Fruit fly (Drosophila melanogaster): ENCODE data around the gene mld.

mld gene

dm6 chr3R:24603399-24604131 lies 18.1 kb downstream of the mld start (continued):
- TF ChIP-seq CG9705 (GFP tag; optimal IDR thresholded peaks at IDR 0.05) (no peak), Myc (optimal IDR thresholded peaks at IDR 0.05) (no peak), Hnf4 (GFP tag; optimal IDR thresholded peaks at IDR 0.05) (peak; percentile 20)

- TF ChIP-seq woc (GFP tag; optimal IDR thresholded peaks at IDR 0.05) (no peak), Jra (GFP tag; optimal IDR thresholded peaks at IDR 0.05) (no peak), lola (GFP tag; optimal IDR thresholded peaks at IDR 0.05) (no peak), tai (GFP tag; optimal IDR thresholded peaks at IDR 0.05) (no peak), rgr (GFP tag; optimal IDR thresholded peaks at IDR 0.05) (no peak), Myc (optimal IDR thresholded peaks at IDR 0.05) (no peak), psq (GFP tag; optimal IDR thresholded peaks at IDR 0.05) (no peak), Sp1 (GFP tag; optimal IDR thresholded peaks at IDR 0.05) (no peak), HLH106 (tag; optimal IDR thresholded peaks at IDR 0.05) (no peak), foxo (GFP tag; optimal IDR thresholded peaks at IDR 0.05) (no peak), OdsH (GFP tag; optimal IDR thresholded peaks at IDR 0.05) (no peak), Hnf4 (GFP tag; optimal IDR thresholded peaks at IDR 0.05) (no peak), Rel (GFP tag; optimal IDR thresholded peaks at IDR 0.05) (no peak), Rel (tag; optimal IDR thresholded peaks at IDR 0.05) (no peak), h (GFP tag; optimal IDR thresholded peaks at IDR 0.05) (no peak), ey (GFP tag; optimal IDR thresholded peaks at IDR 0.05) (no peak), brk (GFP tag; optimal IDR thresholded peaks at IDR 0.05) (no peak), usp (GFP tag; optimal IDR thresholded peaks at IDR 0.05) (no peak), GATAd (GFP tag; optimal IDR thresholded peaks at IDR 0.05) (no peak), sage (GFP tag; optimal IDR thresholded peaks at IDR 0.05) (no peak), dl (GFP tag; optimal IDR thresholded peaks at IDR 0.05; ENCODE audit: insufficient read depth in 1 of 2, partially characterized antibody in 2 of 2) (no peak)
Observed at dm6 chr3R:24604165-24604564, 18.7 kb downstream of the mld start.

DNA sequence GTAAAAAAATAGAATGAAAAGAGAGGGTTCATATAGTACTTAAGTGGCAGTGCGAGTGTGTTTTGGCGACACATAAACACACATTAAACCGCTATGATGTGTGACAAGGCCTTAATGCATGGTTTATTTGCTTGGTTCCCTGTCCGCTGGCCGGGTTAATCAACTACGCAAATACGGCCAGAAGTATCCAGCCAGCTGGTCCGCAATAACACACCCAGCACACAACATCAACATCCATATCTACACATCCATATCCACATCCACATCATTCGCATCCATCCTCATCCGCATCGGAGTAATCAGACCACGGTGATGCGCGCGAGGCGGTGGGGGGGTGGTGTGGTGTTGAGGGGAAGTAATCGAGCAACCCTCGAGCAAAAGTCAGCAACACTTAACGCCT lies 21.4 kb downstream of the mld start:
- TF ChIP-seq Sp1 (GFP tag; optimal IDR thresholded peaks at IDR 0.05): peak; percentile 10
- peak; percentile 33 for TF ChIP-seq h (GFP tag; optimal IDR thresholded peaks at IDR 0.05)
- TF ChIP-seq Rel (GFP tag; optimal IDR thresholded peaks at IDR 0.05): no peak
- TF ChIP-seq Rel (tag; optimal IDR thresholded peaks at IDR 0.05): peak; percentile 40
- no peak for TF ChIP-seq Vsx2 (GFP tag; optimal IDR thresholded peaks at IDR 0.05; ENCODE audit: partially characterized antibody)

DNA sequence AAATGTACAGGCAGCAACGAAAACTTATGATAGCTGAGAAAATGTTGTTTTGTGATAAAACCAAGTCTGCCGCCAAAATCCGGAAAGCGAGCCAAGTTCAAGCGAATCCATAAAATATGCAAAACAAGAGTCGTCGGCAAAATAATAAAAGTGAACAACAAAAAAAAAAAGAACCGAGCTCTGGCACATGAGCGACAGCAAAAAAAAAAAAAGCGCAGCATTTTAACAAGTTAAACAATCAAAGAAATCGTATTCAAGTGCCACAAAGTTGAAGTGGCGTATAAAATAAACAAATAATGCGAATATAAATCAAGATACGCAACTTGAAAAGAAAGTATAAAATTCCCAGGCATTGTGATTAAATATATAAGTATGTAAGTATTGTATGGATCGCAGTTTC lies 22.9 kb downstream of the mld start:
- no peak for TF ChIP-seq Jra (GFP tag; optimal IDR thresholded peaks at IDR 0.05)
- TF ChIP-seq Rel (GFP tag; optimal IDR thresholded peaks at IDR 0.05): peak; percentile 21
- no peak for TF ChIP-seq Rel (tag; optimal IDR thresholded peaks at IDR 0.05)
- peak; percentile 24 for TF ChIP-seq CrebA (GFP tag; optimal IDR thresholded peaks at IDR 0.05; ENCODE audit: borderline replicate concordance)

- no peak for TF ChIP-seq tai (GFP tag; optimal IDR thresholded peaks at IDR 0.05)
- TF ChIP-seq dsf (GFP tag; optimal IDR thresholded peaks at IDR 0.05; ENCODE audit: borderline replicate concordance): no peak
- peak; percentile 12 for TF ChIP-seq jim (GFP tag; optimal IDR thresholded peaks at IDR 0.05)
- TF ChIP-seq Mio (GFP tag; optimal IDR thresholded peaks at IDR 0.05): no peak
- no peak for TF ChIP-seq CrebA (GFP tag; optimal IDR thresholded peaks at IDR 0.05; ENCODE audit: borderline replicate concordance)
- peak; percentile 17 for TF ChIP-seq dmrt93B (GFP tag; optimal IDR thresholded peaks at IDR 0.05)
- no peak for TF ChIP-seq Dif (GFP tag; optimal IDR thresholded peaks at IDR 0.05; ENCODE audit: partially characterized antibody)
- TF ChIP-seq Myc (optimal IDR thresholded peaks at IDR 0.05): no peak
- no peak for TF ChIP-seq Jra (GFP tag; optimal IDR thresholded peaks at IDR 0.05)
- TF ChIP-seq brk (GFP tag; optimal IDR thresholded peaks at IDR 0.05): no peak
- no peak for TF ChIP-seq lola (GFP tag; optimal IDR thresholded peaks at IDR 0.05)
- peak; percentile 31 for TF ChIP-seq br (GFP tag; optimal IDR thresholded peaks at IDR 0.05)
- TF ChIP-seq sage (GFP tag; optimal IDR thresholded peaks at IDR 0.05): peak; percentile 21
- TF ChIP-seq woc (GFP tag; optimal IDR thresholded peaks at IDR 0.05): peak; percentile 20
- TF ChIP-seq Rel (GFP tag; optimal IDR thresholded peaks at IDR 0.05): peak; percentile 74
- no peak for TF ChIP-seq Rel (tag; optimal IDR thresholded peaks at IDR 0.05)
- peak; percentile 23 for TF ChIP-seq OdsH (GFP tag; optimal IDR thresholded peaks at IDR 0.05)
- TF ChIP-seq Vsx2 (GFP tag; optimal IDR thresholded peaks at IDR 0.05; ENCODE audit: partially characterized antibody): no peak
- peak in 1 of 2 experiments; percentile 52 for TF ChIP-seq foxo (GFP tag; optimal IDR thresholded peaks at IDR 0.05)
- TF ChIP-seq Hnf4 (GFP tag; optimal IDR thresholded peaks at IDR 0.05): no peak
- no peak for TF ChIP-seq N (GFP tag; optimal IDR thresholded peaks at IDR 0.05)
- TF ChIP-seq CG32264 (GFP tag; optimal IDR thresholded peaks at IDR 0.05): no peak
- no peak for TF ChIP-seq Dfd (GFP tag; optimal IDR thresholded peaks at IDR 0.05)
- TF ChIP-seq h (GFP tag; optimal IDR thresholded peaks at IDR 0.05): peak; percentile 7
- no peak for TF ChIP-seq dl (GFP tag; optimal IDR thresholded peaks at IDR 0.05; ENCODE audit: insufficient read depth in 1 of 2, partially characterized antibody in 2 of 2)
- peak; percentile 51 for TF ChIP-seq rgr (GFP tag; optimal IDR thresholded peaks at IDR 0.05)
- TF ChIP-seq psq (GFP tag; optimal IDR thresholded peaks at IDR 0.05): peak; percentile 38
- no peak for TF ChIP-seq sv (GFP tag; optimal IDR thresholded peaks at IDR 0.05)
- peak; percentile 49 for TF ChIP-seq ey (GFP tag; optimal IDR thresholded peaks at IDR 0.05)
- TF ChIP-seq Sp1 (GFP tag; optimal IDR thresholded peaks at IDR 0.05): peak; percentile 65
- TF ChIP-seq HLH106 (tag; optimal IDR thresholded peaks at IDR 0.05): no peak
Observed at dm6 chr3R:24613819-24614706, 28.6 kb downstream of the mld start.
